Fruit fly (Drosophila melanogaster) whole organism, pupa: ENCODE data around the gene AstCC.

Experiments used
- CG10348 ChIP-seq: fragments of 200-800 bp; sonication (Bioruptor generic); IDR thresholded peaks from 2 replicates; pipeline ENCODE4 v1.3.6; 2022; ENCODE audit warnings: missing biosample characterization, missing genetic modification characterization
- CG12605 ChIP-seq: fragments of 200-800 bp; sonication (Bioruptor generic); IDR thresholded peaks from 2 replicates; pipeline ENCODE4 v1.3.6; 2022; ENCODE audit warnings: missing biosample characterization, missing genetic modification characterization
- CG13204 ChIP-seq: fragments of 200-800 bp; sonication (Bioruptor generic); optimal IDR thresholded peaks from 2 replicates; lab custom pipeline; 2018; ENCODE audit warnings: missing biosample characterization, mild to moderate bottlenecking, missing genetic modification characterization, moderate library complexity
- CG14655 ChIP-seq: fragments of 200-800 bp; sonication (Bioruptor generic); optimal IDR thresholded peaks from 3 replicates; lab custom pipeline; 2017; ENCODE audit warnings: mild to moderate bottlenecking, missing biosample characterization, missing genetic modification reagents, missing genetic modification characterization
- CG15710 ChIP-seq: fragments of 200-800 bp; sonication (Bioruptor generic); optimal IDR thresholded peaks from 2 replicates; lab custom pipeline; 2018; ENCODE audit warnings: missing biosample characterization, mild to moderate bottlenecking, missing genetic modification characterization, moderate library complexity
- CG17806 ChIP-seq: fragments of 200-800 bp; sonication (Bioruptor generic); optimal IDR thresholded peaks from 2 replicates; lab custom pipeline; 2018; ENCODE audit warnings: missing biosample characterization, mild to moderate bottlenecking, missing genetic modification characterization, moderate library complexity
- CG32121 ChIP-seq: fragments of 200-800 bp; sonication (Bioruptor generic); IDR thresholded peaks from 2 replicates; pipeline ENCODE4 v1.3.6; 2022; ENCODE audit warnings: missing biosample characterization, missing genetic modification characterization
- CG34367 ChIP-seq: fragments of 200-800 bp; sonication (Bioruptor generic); optimal IDR thresholded peaks from 2 replicates; lab custom pipeline; 2018; ENCODE audit warnings: missing biosample characterization, mild to moderate bottlenecking, missing genetic modification characterization
- CG4496 ChIP-seq: fragments of 200-800 bp; sonication (Bioruptor generic); IDR thresholded peaks from 3 replicates; pipeline ENCODE4 v1.3.6; 2022; ENCODE audit warnings: missing biosample characterization, missing genetic modification characterization
- CG8159 ChIP-seq: fragments of 200-800 bp; sonication (Bioruptor generic); optimal IDR thresholded peaks from 3 replicates; lab custom pipeline; 2018; ENCODE audit warnings: missing biosample characterization, mild to moderate bottlenecking, missing genetic modification characterization, moderate library complexity
- CG8301 ChIP-seq: fragments of 200-800 bp; sonication (Bioruptor generic); optimal IDR thresholded peaks from 2 replicates; lab custom pipeline; 2018; ENCODE audit warnings: missing biosample characterization, mild to moderate bottlenecking, missing genetic modification characterization
- CG9948 ChIP-seq: fragments of 200-800 bp; sonication (Bioruptor generic); optimal IDR thresholded peaks from 2 replicates; lab custom pipeline; 2018; ENCODE audit warnings: missing biosample characterization, mild to moderate bottlenecking, missing genetic modification characterization, moderate library complexity
- D1 ChIP-seq: fragments of 200-800 bp; sonication (Bioruptor generic); optimal IDR thresholded peaks from 2 replicates; lab custom pipeline; 2018; ENCODE audit warnings: missing biosample characterization, mild to moderate bottlenecking, missing genetic modification characterization, moderate library complexity
- EcR ChIP-seq: fragments of 200-800 bp; sonication (Bioruptor generic); optimal IDR thresholded peaks from 3 replicates; lab custom pipeline; 2019; ENCODE audit warnings: missing biosample characterization, missing genetic modification characterization, mild to moderate bottlenecking, moderate library complexity, missing genetic modification reagents
- Ets98B ChIP-seq: fragments of 200-800 bp; sonication (Bioruptor generic); IDR thresholded peaks from 2 replicates; pipeline ENCODE4 v1.3.6; 2022; ENCODE audit warnings: missing biosample characterization, missing genetic modification characterization
- Pif1A ChIP-seq: fragments of 200-800 bp; sonication (Bioruptor generic); optimal IDR thresholded peaks from 3 replicates; lab custom pipeline; 2016; ENCODE audit warnings: missing biosample characterization, missing genetic modification characterization
- Pif1B ChIP-seq: fragments of 200-800 bp; sonication (Bioruptor generic); optimal IDR thresholded peaks from 3 replicates; lab custom pipeline; 2016; ENCODE audit warnings: missing biosample characterization, missing genetic modification characterization
- Snoo ChIP-seq: fragments of 200-800 bp; sonication (Bioruptor generic); optimal IDR thresholded peaks from 3 replicates; lab custom pipeline; 2017; ENCODE audit warnings: missing biosample characterization, mild to moderate bottlenecking, missing genetic modification characterization, inconsistent platforms
- fd96Ca ChIP-seq: fragments of 200-800 bp; sonication (Bioruptor generic); IDR thresholded peaks from 3 replicates; pipeline ENCODE4 v1.3.6; 2022; ENCODE audit warnings: missing biosample characterization, missing genetic modification characterization
- gl ChIP-seq: fragments of 200-800 bp; sonication (Bioruptor generic); optimal IDR thresholded peaks from 2 replicates; lab custom pipeline; 2018; ENCODE audit warnings: missing biosample characterization, mild to moderate bottlenecking, missing genetic modification characterization
- rn ChIP-seq: fragments of 200-800 bp; sonication (Bioruptor generic); IDR thresholded peaks from 2 replicates; pipeline ENCODE4 v1.3.6; 2022; ENCODE audit warnings: missing biosample characterization, missing genetic modification characterization

AstCC gene

dm6 chr2L:11085129-11085528, at the start of gene AstCC:
AstCC (minus strand) TSS chr2L:11085229.
- no peak for TF ChIP-seq CG17806 (tag; lab: Kevin White, UChicago)
- no peak for TF ChIP-seq CG14655
- TF ChIP-seq CG12605 (GFP tag; lab: Robert Waterston, UW): no peak
- no peak for TF ChIP-seq CG15710 (tag; lab: Kevin White, UChicago)
- no peak for TF ChIP-seq CG34367 (tag; lab: Kevin White, UChicago)
- TF ChIP-seq Pif1A (GFP tag; lab: Kevin White, UChicago): no peak
- TF ChIP-seq D1 (tag; lab: Kevin White, UChicago): no peak
- no peak for TF ChIP-seq CG8301
- TF ChIP-seq EcR (GFP tag; lab: Kevin White, UChicago): no peak
- TF ChIP-seq CG32121 (GFP tag; lab: Robert Waterston, UW): no peak
- TF ChIP-seq Snoo: no peak
- TF ChIP-seq CG10348: no peak
- TF ChIP-seq Pif1B (GFP tag; lab: Kevin White, UChicago): no peak
- no peak for TF ChIP-seq CG8159 (tag; lab: Kevin White, UChicago)
- TF ChIP-seq fd96Ca: no peak
- no peak for TF ChIP-seq Ets98B (GFP tag; lab: Robert Waterston, UW)
- TF ChIP-seq rn: no peak

dm6 chr2L:11130151-11131008, 45.4 kb upstream of the AstCC start, which contains the start of the genes RfC38 and CG4751:
RfC38 (minus strand) TSS chr2L:11130645.
CG4751 (plus strand) TSS chr2L:11130737.
- no peak for TF ChIP-seq Ets98B (GFP tag; lab: Robert Waterston, UW)
- TF ChIP-seq CG10348: no peak
- TF ChIP-seq gl (tag; lab: Kevin White, UChicago): no peak
- no peak for TF ChIP-seq EcR (GFP tag; lab: Kevin White, UChicago)
- TF ChIP-seq CG32121 (GFP tag; lab: Robert Waterston, UW): no peak
- TF ChIP-seq CG8301: no peak
- no peak for TF ChIP-seq CG13204 (GFP tag; lab: Kevin White, UChicago)
- no peak for TF ChIP-seq rn
- no peak for TF ChIP-seq CG12605 (GFP tag; lab: Robert Waterston, UW)
- TF ChIP-seq fd96Ca: no peak
- TF ChIP-seq Pif1B (GFP tag; lab: Kevin White, UChicago): no peak
- no peak for TF ChIP-seq CG4496 (GFP tag; lab: Robert Waterston, UW)
- TF ChIP-seq CG8159 (tag; lab: Kevin White, UChicago): no peak
- TF ChIP-seq Snoo: no peak
- TF ChIP-seq CG34367 (tag; lab: Kevin White, UChicago): no peak
- TF ChIP-seq CG17806 (tag; lab: Kevin White, UChicago): no peak
- TF ChIP-seq D1 (tag; lab: Kevin White, UChicago): no peak
- TF ChIP-seq CG9948 (tag; lab: Kevin White, UChicago): no peak
- no peak for TF ChIP-seq Pif1A (GFP tag; lab: Kevin White, UChicago)

- TF ChIP-seq EcR (GFP tag; lab: Kevin White, UChicago): no peak
- no peak for TF ChIP-seq Pif1A (GFP tag; lab: Kevin White, UChicago)
- TF ChIP-seq CG13204 (GFP tag; lab: Kevin White, UChicago): no peak
- peak; percentile 69 for TF ChIP-seq Snoo
- no peak for TF ChIP-seq CG17806 (tag; lab: Kevin White, UChicago)
- no peak for TF ChIP-seq CG10348
- TF ChIP-seq gl (tag; lab: Kevin White, UChicago): no peak
- no peak for TF ChIP-seq CG12605 (GFP tag; lab: Robert Waterston, UW)
- peak; percentile 37 for TF ChIP-seq CG9948 (tag; lab: Kevin White, UChicago)
- peak; percentile 70 for TF ChIP-seq CG32121 (GFP tag; lab: Robert Waterston, UW)
- peak; percentile 62 for TF ChIP-seq CG15710 (tag; lab: Kevin White, UChicago)
- TF ChIP-seq fd96Ca: peak; percentile 72; the same call in 2 of the 3 replicates
- no peak for TF ChIP-seq Pif1B (GFP tag; lab: Kevin White, UChicago)
- no peak for TF ChIP-seq CG14655
- peak; percentile 64; the same call in 1 of the 2 replicates for TF ChIP-seq Ets98B (GFP tag; lab: Robert Waterston, UW)
- TF ChIP-seq CG34367 (tag; lab: Kevin White, UChicago): peak; percentile 44
- TF ChIP-seq D1 (tag; lab: Kevin White, UChicago): no peak
- TF ChIP-seq CG8301: no peak
- no peak for TF ChIP-seq CG8159 (tag; lab: Kevin White, UChicago)
- TF ChIP-seq CG4496 (GFP tag; lab: Robert Waterston, UW): peak; percentile 77
- TF ChIP-seq rn: 0 out of 2 replicates have a peak, but pooled peaks have one; percentile 12
Measured at dm6 chr2L:11123499-11123898, 38.5 kb upstream of the AstCC start, which contains the start of the genes Csl4 and Nup160. Csl4 (minus strand) TSS chr2L:11123567. Nup160 (plus strand) TSS chr2L:11123777.

dm6 chr2L:11121614-11122013, 36.6 kb upstream of the AstCC start, which contains the start of gene Dnaaf4:
Dnaaf4 (minus strand) TSS chr2L:11121714.
- TF ChIP-seq Ets98B (GFP tag; lab: Robert Waterston, UW) (no peak), rn (no peak), Snoo (no peak), EcR (GFP tag; lab: Kevin White, UChicago) (no peak), Pif1A (GFP tag; lab: Kevin White, UChicago) (no peak), CG8159 (tag; lab: Kevin White, UChicago) (no peak), CG10348 (no peak), D1 (tag; lab: Kevin White, UChicago) (no peak), CG8301 (no peak), CG4496 (GFP tag; lab: Robert Waterston, UW) (no peak), CG12605 (GFP tag; lab: Robert Waterston, UW) (no peak), CG32121 (GFP tag; lab: Robert Waterston, UW) (no peak), CG14655 (no peak), fd96Ca (no peak), Pif1B (GFP tag; lab: Kevin White, UChicago) (no peak), gl (tag; lab: Kevin White, UChicago) (no peak), CG13204 (GFP tag; lab: Kevin White, UChicago) (no peak), CG9948 (tag; lab: Kevin White, UChicago) (no peak), CG17806 (tag; lab: Kevin White, UChicago) (no peak)
- TF ChIP-seq, all 21 proteins: peak for 0
